In the genomic region with DNA sequence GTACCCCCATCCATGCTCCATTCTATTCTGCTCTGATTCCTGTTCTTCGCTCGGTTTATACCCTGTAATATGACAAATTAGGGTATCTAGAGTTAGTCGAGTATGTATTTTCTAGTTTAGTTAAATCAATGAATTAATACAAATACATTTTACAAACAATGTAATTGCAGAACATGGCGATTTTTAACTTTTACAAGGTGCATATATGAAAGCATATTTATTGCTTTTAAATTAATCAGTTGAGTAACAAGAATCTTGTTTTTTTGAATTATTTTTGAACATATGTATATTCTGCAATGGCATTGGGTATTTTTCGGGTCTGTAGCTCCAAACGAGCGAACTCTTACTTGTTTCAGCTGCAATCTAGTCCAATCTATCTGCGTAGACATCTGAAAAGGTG, we compare ENCODE assay signal across 2 fruit fly cellular contexts.
A peak's percentile ranks its signal among the peaks of the same experiment; 100 is the strongest.
TF ChIP-seq lines count a peak whose summit lies in the region.

No protein-coding gene starts in this region.

TF ChIP-seq in whole organism, embryonic, 481 proteins besides CTCF, POLR2A, EP300 and RAD21 (continued from another document):
- TF ChIP-seq Rfx (GFP tag; IDR thresholded peaks at IDR 0.05; lab: Robert Waterston, UW) (no peak), row (GFP tag; IDR thresholded peaks at IDR 0.05; lab: Robert Waterston, UW) (0 out of 3 replicates have a peak, but pooled peaks have one; percentile 16), sima (GFP tag; optimal IDR thresholded peaks at IDR 0.05; lab: Kevin White, UChicago) (no peak), CG2678 (tag; optimal IDR thresholded peaks at IDR 0.05; lab: Kevin White, UChicago) (peak; percentile 20), Sox102F (GFP tag; optimal IDR thresholded peaks at IDR 0.05; lab: Kevin White, UChicago) (peak; percentile 1), nmo (GFP tag; optimal IDR thresholded peaks at IDR 0.05; lab: Kevin White, UChicago) (peak; percentile 42), gem (tag; optimal IDR thresholded peaks at IDR 0.05; lab: Kevin White, UChicago) (peak; percentile 47), lola (GFP tag; optimal IDR thresholded peaks at IDR 0.05; lab: Kevin White, UChicago) (peak in 1 of 3 experiments; percentile 4), Mes4 (GFP tag; optimal IDR thresholded peaks at IDR 0.05; lab: Kevin White, UChicago) (no peak), CG9609 (GFP tag; optimal IDR thresholded peaks at IDR 0.05; lab: Kevin White, UChicago) (no peak), CG31441 (GFP tag; IDR thresholded peaks at IDR 0.05; lab: Robert Waterston, UW) (0 out of 2 replicates have a peak, but pooled peaks have one; percentile 20), CG2116 (GFP tag; optimal IDR thresholded peaks at IDR 0.05; lab: Kevin White, UChicago) (no peak), CG8944 (GFP tag; optimal IDR thresholded peaks at IDR 0.05; lab: Kevin White, UChicago) (no peak), CG10979 (tag; optimal IDR thresholded peaks at IDR 0.05; lab: Kevin White, UChicago) (peak; percentile 32), grn (GFP tag; optimal IDR thresholded peaks at IDR 0.05; lab: Kevin White, UChicago) (peak; percentile 11), wor (GFP tag; IDR thresholded peaks at IDR 0.05; lab: Robert Waterston, UW) (no peak), Lim3 (GFP tag; IDR thresholded peaks at IDR 0.05; lab: Robert Waterston, UW) (no peak), croc (GFP tag; conservative IDR thresholded peaks at IDR 0.05; lab: Robert Waterston, UW) (0 out of 3 replicates have a peak, but pooled peaks have one; percentile 14), gfzf (GFP tag; optimal IDR thresholded peaks at IDR 0.05; lab: Kevin White, UChicago) (no peak), dmrt99B (tag; optimal IDR thresholded peaks at IDR 0.05; lab: Kevin White, UChicago) (peak; percentile 36), CG4404 (GFP tag; IDR thresholded peaks at IDR 0.05; lab: Robert Waterston, UW) (no peak), Ssrp (tag; optimal IDR thresholded peaks at IDR 0.05; lab: Kevin White, UChicago) (peak; percentile 14), Oli (tag; optimal IDR thresholded peaks at IDR 0.05; lab: Kevin White, UChicago) (peak; percentile 6), Drgx (GFP tag; IDR thresholded peaks at IDR 0.05; lab: Robert Waterston, UW) (0 out of 2 replicates have a peak, but pooled peaks have one; percentile 17), Side (GFP tag; optimal IDR thresholded peaks at IDR 0.05; lab: Kevin White, UChicago) (no peak), gce (GFP tag; IDR thresholded peaks at IDR 0.05; lab: Robert Waterston, UW) (no peak)
TF ChIP-seq in whole organism, embryonic: peak in this region for 30.

TF ChIP-seq in whole organism, prepupa, 60 proteins besides CTCF, POLR2A, EP300 and RAD21 (continued from another document):
- TF ChIP-seq cyc (GFP tag; optimal IDR thresholded peaks at IDR 0.05; lab: Kevin White, UChicago) (no peak), Gug (GFP tag; IDR thresholded peaks at IDR 0.05; lab: Robert Waterston, UW) (no peak), CG31627 (GFP tag; optimal IDR thresholded peaks at IDR 0.05; lab: Kevin White, UChicago) (no peak), CG7368 (GFP tag; optimal IDR thresholded peaks at IDR 0.05; lab: Kevin White, UChicago) (no peak), CG6854 (GFP tag; optimal IDR thresholded peaks at IDR 0.05; lab: Kevin White, UChicago) (no peak), fd85E (GFP tag; optimal IDR thresholded peaks at IDR 0.05; lab: Kevin White, UChicago) (no peak), svp (GFP tag; lab: Kevin White, UChicago) (no peak), CG8319 (GFP tag; optimal IDR thresholded peaks at IDR 0.05; lab: Kevin White, UChicago) (no peak), CG6808 (GFP tag; optimal IDR thresholded peaks at IDR 0.05; lab: Kevin White, UChicago) (peak; percentile 55), CG34406 (GFP tag; optimal IDR thresholded peaks at IDR 0.05; lab: Kevin White, UChicago) (no peak), Sox15 (GFP tag; optimal IDR thresholded peaks at IDR 0.05; lab: Kevin White, UChicago) (no peak), net (GFP tag; optimal IDR thresholded peaks at IDR 0.05; lab: Kevin White, UChicago) (no peak), CG8632 (GFP tag; optimal IDR thresholded peaks at IDR 0.05; lab: Kevin White, UChicago) (no peak), esn (GFP tag; optimal IDR thresholded peaks at IDR 0.05; lab: Kevin White, UChicago) (no peak), CG11902 (GFP tag; optimal IDR thresholded peaks at IDR 0.05; lab: Kevin White, UChicago) (no peak), Smox (GFP tag; optimal IDR thresholded peaks at IDR 0.05; lab: Kevin White, UChicago) (no peak), pdm3 (GFP tag; optimal IDR thresholded peaks at IDR 0.05; lab: Kevin White, UChicago) (peak; percentile 8), dac (GFP tag; optimal IDR thresholded peaks at IDR 0.05; lab: Kevin White, UChicago) (no peak), vri (GFP tag; optimal IDR thresholded peaks at IDR 0.05; lab: Kevin White, UChicago) (no peak), Eip78C (GFP tag; lab: Kevin White, UChicago) (peak; percentile 80), fd59A (GFP tag; optimal IDR thresholded peaks at IDR 0.05; lab: Kevin White, UChicago) (peak; percentile 45), CG6276 (GFP tag; optimal IDR thresholded peaks at IDR 0.05; lab: Kevin White, UChicago) (no peak), CG9139 (GFP tag; optimal IDR thresholded peaks at IDR 0.05; lab: Kevin White, UChicago) (peak; percentile 18), Ets96B (tag; optimal IDR thresholded peaks at IDR 0.05; lab: Kevin White, UChicago) (peak; percentile 60), ss (GFP tag; optimal IDR thresholded peaks at IDR 0.05; lab: Kevin White, UChicago) (peak; percentile 48 to 49), Hr39 (GFP tag; optimal IDR thresholded peaks at IDR 0.05; lab: Kevin White, UChicago) (no peak), CG10631 (GFP tag; optimal IDR thresholded peaks at IDR 0.05; lab: Kevin White, UChicago) (peak; percentile 37), CG6163 (GFP tag; IDR thresholded peaks at IDR 0.05; lab: Robert Waterston, UW) (no peak), CG15336 (GFP tag; IDR thresholded peaks at IDR 0.05; lab: Robert Waterston, UW) (peak; percentile 15; the same call in 1 of the 2 replicates)
